Worm (Caenorhabditis elegans) whole organism, L1 larva: ENCODE data around the gene B0222.15.

Experiments used
- C04F5.9 ChIP-seq: sonication (generic microtip); optimal IDR thresholded peaks from 2 replicates; lab custom pipeline; 2016; ENCODE audit warnings: missing genetic modification characterization, missing compliant biosample characterization
- C16A3.4 ChIP-seq: fragments of 150-350 bp; optimal IDR thresholded peaks from 2 replicates; lab custom pipeline; 2014; ENCODE audit warnings: missing biosample characterization, missing genetic modification characterization
- ama-1 ChIP-seq: fragments of 150-350 bp; optimal IDR thresholded peaks from 2 replicates; lab custom pipeline; 2014
- ceh-63 ChIP-seq: fragments of 200-800 bp; sonication (Bioruptor generic); optimal IDR thresholded peaks from 2 replicates; lab custom pipeline; 2018; ENCODE audit warnings: mild to moderate bottlenecking, missing genetic modification characterization, missing compliant biosample characterization
- ceh-82 ChIP-seq, 3 experiments: fragments of 150-350 bp in 1 of 3; sonication (generic microtip) in 2 of 3; optimal IDR thresholded peaks; 2 replicates each; lab custom pipeline; 2014 to 2017; ENCODE audit warnings: missing biosample characterization in 3 of 3, missing genetic modification characterization in 3 of 3
- ces-1 ChIP-seq: fragments of 150-350 bp; optimal IDR thresholded peaks from 2 replicates; lab custom pipeline; 2014; ENCODE audit warnings: missing biosample characterization, missing genetic modification reagents, missing genetic modification characterization
- dpl-1 ChIP-seq, 3 experiments: fragments of 150-350 bp in 2 of 3; sonication (generic microtip) in 1 of 3; optimal IDR thresholded peaks; 2 replicates each; lab custom pipeline; 2014 to 2017; ENCODE audit warnings: missing biosample characterization in 3 of 3, missing genetic modification characterization in 3 of 3, missing genetic modification reagents in 3 of 3
- dsc-1 ChIP-seq: sonication (generic microtip); optimal IDR thresholded peaks from 2 replicates; lab custom pipeline; 2016; ENCODE audit warnings: mild to moderate bottlenecking, missing genetic modification characterization, missing compliant biosample characterization
- efl-1 ChIP-seq, 4 experiments: fragments of 150-350 bp; optimal IDR thresholded peaks in 3 of 4; peaks in 1 of 4; 1 replicate in 1 of 4; 2 replicates in 3 of 4; lab custom pipeline; 2014; ENCODE audit warnings: missing biosample characterization in 2 of 4, missing genetic modification characterization in 2 of 4, missing genetic modification reagents in 2 of 4
- grh-1 ChIP-seq: fragments of 200-800 bp; sonication (Bioruptor generic); IDR thresholded peaks from 2 replicates; pipeline ENCODE4 v1.3.6; 2022; ENCODE audit warnings: missing genetic modification reagents, missing genetic modification characterization, missing compliant biosample characterization
- hlh-17 ChIP-seq: fragments of 200-800 bp; sonication (Bioruptor generic); optimal IDR thresholded peaks from 2 replicates; lab custom pipeline; 2018; ENCODE audit warnings: missing genetic modification characterization, mild to moderate bottlenecking, missing compliant biosample characterization, moderate library complexity, borderline replicate concordance
- isw-1 ChIP-seq: fragments of 200-800 bp; sonication (Bioruptor generic); IDR thresholded peaks from 2 replicates; pipeline ENCODE4 v1.3.6; 2022; ENCODE audit warnings: missing genetic modification characterization, missing compliant biosample characterization
- lin-14 ChIP-seq: fragments of 200-800 bp; sonication (Bioruptor generic); optimal IDR thresholded peaks from 2 replicates; lab custom pipeline; 2018; ENCODE audit warnings: mild to moderate bottlenecking, missing genetic modification characterization, moderate library complexity, missing compliant biosample characterization
- lin-39 ChIP-seq: fragments of 150-350 bp; optimal IDR thresholded peaks from 2 replicates; lab custom pipeline; 2014; ENCODE audit warnings: missing biosample characterization, missing genetic modification reagents, missing genetic modification characterization
- mep-1 ChIP-seq: fragments of 150-350 bp; optimal IDR thresholded peaks from 2 replicates; lab custom pipeline; 2014; ENCODE audit warnings: missing biosample characterization, missing genetic modification characterization
- nhr-20 ChIP-seq: sonication (generic microtip); optimal IDR thresholded peaks from 2 replicates; lab custom pipeline; 2016; ENCODE audit warnings: mild to moderate bottlenecking, missing genetic modification characterization, missing compliant biosample characterization
- nhr-28 ChIP-seq: fragments of 150-350 bp; optimal IDR thresholded peaks from 2 replicates; lab custom pipeline; 2014; ENCODE audit warnings: missing biosample characterization, missing genetic modification characterization
- nhr-77 ChIP-seq: fragments of 150-350 bp; optimal IDR thresholded peaks from 2 replicates; lab custom pipeline; 2014; ENCODE audit warnings: missing biosample characterization, missing genetic modification characterization
- nhr-84 ChIP-seq: sonication (generic microtip); optimal IDR thresholded peaks from 2 replicates; lab custom pipeline; 2017; ENCODE audit warnings: missing biosample characterization, missing genetic modification characterization
- pag-3 ChIP-seq: sonication (generic microtip); optimal IDR thresholded peaks from 2 replicates; lab custom pipeline; 2017; ENCODE audit warnings: missing genetic modification characterization, mild to moderate bottlenecking, missing compliant biosample characterization, antibody characterized with exemption, borderline replicate concordance; ENCODE audit not compliant: insufficient read depth
- pqm-1 ChIP-seq: sonication (generic microtip); optimal IDR thresholded peaks from 3 replicates; lab custom pipeline; 2017; ENCODE audit warnings: missing biosample characterization, missing genetic modification characterization
- rnt-1 ChIP-seq: sonication (generic microtip); optimal IDR thresholded peaks from 2 replicates; lab custom pipeline; 2016; ENCODE audit warnings: mild to moderate bottlenecking, missing genetic modification characterization, moderate library complexity, missing compliant biosample characterization
- skn-1 ChIP-seq: fragments of 150-350 bp; optimal IDR thresholded peaks from 2 replicates; lab custom pipeline; 2014; ENCODE audit warnings: missing biosample characterization, missing genetic modification characterization
- snu-23 ChIP-seq: sonication (generic microtip); optimal IDR thresholded peaks from 2 replicates; lab custom pipeline; 2016; ENCODE audit warnings: missing genetic modification characterization, missing compliant biosample characterization
- sup-37 ChIP-seq: fragments of 200-800 bp; sonication (Bioruptor generic); optimal IDR thresholded peaks from 2 replicates; lab custom pipeline; 2018; ENCODE audit warnings: mild to moderate bottlenecking, missing genetic modification characterization, missing compliant biosample characterization
- tbx-2 ChIP-seq: sonication (generic microtip); optimal IDR thresholded peaks from 2 replicates; lab custom pipeline; 2016; ENCODE audit warnings: missing genetic modification characterization, missing compliant biosample characterization
- unc-30 ChIP-seq: sonication (generic microtip); optimal IDR thresholded peaks from 2 replicates; lab custom pipeline; 2017; ENCODE audit warnings: missing biosample characterization, missing genetic modification characterization
- unc-86 ChIP-seq: sonication (generic microtip); optimal IDR thresholded peaks from 2 replicates; lab custom pipeline; 2016; ENCODE audit warnings: missing genetic modification characterization, missing compliant biosample characterization
- xbp-1 ChIP-seq: sonication (generic microtip); optimal IDR thresholded peaks from 2 replicates; lab custom pipeline; 2016; ENCODE audit warnings: missing genetic modification characterization, missing compliant biosample characterization
- ztf-11 ChIP-seq, 2 experiments: sonication (generic microtip); optimal IDR thresholded peaks; 2 replicates each; lab custom pipeline; 2016 to 2017; ENCODE audit warnings: missing genetic modification characterization in 2 of 2, missing biosample characterization in 1 of 2, missing compliant biosample characterization in 1 of 2
- ztf-4 ChIP-seq: fragments of 150-350 bp; optimal IDR thresholded peaks from 2 replicates; lab custom pipeline; 2014; ENCODE audit warnings: missing biosample characterization, missing genetic modification characterization

Gene B0222.15

DNA sequence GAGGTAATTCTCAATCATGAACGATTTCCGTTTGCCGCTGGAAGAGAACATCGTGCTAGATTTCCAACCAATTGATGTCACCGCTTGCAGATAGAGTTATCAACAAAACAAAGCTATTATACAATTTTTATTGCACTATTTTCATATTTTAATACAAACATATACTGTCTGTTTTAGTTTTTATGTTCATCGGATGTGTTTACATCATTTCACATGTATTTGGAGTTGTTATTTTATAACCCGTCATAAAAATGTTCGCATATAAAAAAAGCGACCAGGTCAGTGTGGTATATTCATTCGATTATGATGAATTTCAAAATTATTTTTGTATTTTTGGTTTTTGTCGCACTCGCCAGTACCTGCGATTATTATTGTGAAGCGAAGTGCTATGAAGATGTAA is 33.4 kb downstream of the B0222.15 start, which contains the start of gene F21C10.11:
Gene F21C10.11, plus strand, starts transcription at position 301 of the 400 bp plus-strand sequence.
- TF ChIP-seq dsc-1 (tag; lab: Kevin White, UChicago) (no peak), mep-1 (no peak), nhr-84 (tag; lab: Kevin White, UChicago) (no peak), nhr-28 (tag; lab: Kevin White, UChicago) (no peak), isw-1 (no peak), nhr-20 (tag; lab: Kevin White, UChicago) (no peak), pag-3 (tag; lab: Kevin White, UChicago) (no peak), skn-1 (no peak), C16A3.4 (tag; lab: Kevin White, UChicago) (no peak), tbx-2 (no peak), grh-1 (GFP tag; lab: Robert Waterston, UW) (no peak), unc-30 (tag; lab: Kevin White, UChicago) (no peak), lin-39 (no peak), dpl-1 (GFP tag; optimal IDR thresholded peaks at IDR 0.05; lab: Kevin White, UChicago) (no peak), xbp-1 (tag; lab: Kevin White, UChicago) (no peak), ama-1 (lab: Kevin White, UChicago) (no peak), ztf-4 (tag; lab: Kevin White, UChicago) (no peak), snu-23 (GFP tag; lab: Kevin White, UChicago) (no peak)
- TF ChIP-seq, all 84 proteins: peak for 0

ce11 chrV:9122004-9122403 is 34.6 kb downstream of the B0222.15 start, which contains the start of gene F21C10.13:
Gene F21C10.13 (plus strand): TSS chrV:9122304.
- TF ChIP-seq efl-1 (optimal IDR thresholded peaks at IDR 0.05; lab: Kevin White, UChicago): no peak
- peak in 1 of 2 experiments; percentile 52 for TF ChIP-seq efl-1 (GFP tag; optimal IDR thresholded peaks at IDR 0.05 in 1 of 2; lab: Kevin White, UChicago)
- TF ChIP-seq rnt-1 (tag; lab: Kevin White, UChicago): no peak

DNA sequence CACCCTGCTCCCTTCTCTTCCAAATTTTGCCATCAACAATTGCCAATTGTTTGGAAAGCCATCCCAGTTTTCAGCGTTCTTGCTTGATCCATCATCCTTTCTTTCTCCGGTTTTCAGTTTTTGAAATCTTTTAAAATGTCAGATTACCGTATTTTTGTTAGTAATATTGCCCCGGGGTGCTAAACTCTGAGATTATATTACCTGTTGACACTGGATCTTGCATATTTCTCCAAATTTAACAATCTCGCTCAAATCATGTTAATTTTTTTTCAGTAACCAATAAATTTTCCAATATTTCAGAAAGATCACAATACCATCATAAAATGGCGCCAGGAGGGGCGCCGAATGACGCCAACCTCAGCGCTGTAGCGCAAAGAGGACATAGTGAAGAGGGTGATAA is 44.1 kb downstream of the B0222.15 start, which contains the start of gene F21C10.7:
Gene F21C10.7, plus strand, starts transcription at position 301 of the 400 bp plus-strand sequence.
- no peak for TF ChIP-seq ztf-11 (tag; optimal IDR thresholded peaks at IDR 0.05; lab: Kevin White, UChicago)
- TF ChIP-seq nhr-28 (tag; lab: Kevin White, UChicago): no peak
- no peak for TF ChIP-seq ces-1 (GFP tag; lab: Kevin White, UChicago)
- TF ChIP-seq unc-86 (tag; lab: Kevin White, UChicago): no peak
- no peak for TF ChIP-seq isw-1
- no peak for TF ChIP-seq grh-1 (GFP tag; lab: Robert Waterston, UW)
- TF ChIP-seq hlh-17 (GFP tag; lab: Kevin White, UChicago): no peak
- TF ChIP-seq unc-30 (tag; lab: Kevin White, UChicago): no peak
- TF ChIP-seq mep-1: no peak
- TF ChIP-seq pag-3 (tag; lab: Kevin White, UChicago): no peak
- TF ChIP-seq ceh-63: no peak

ce11 chrV:9111957-9112356 is 44.6 kb downstream of the B0222.15 start:
- TF ChIP-seq pqm-1 (tag; lab: Kevin White, UChicago): no peak
- peak; percentile 76 for TF ChIP-seq lin-14 (GFP tag; lab: Kevin White, UChicago)
- peak; percentile 9 for TF ChIP-seq rnt-1 (tag; lab: Kevin White, UChicago)

- TF ChIP-seq sup-37 (GFP tag; lab: Kevin White, UChicago) (no peak), C04F5.9 (tag; lab: Kevin White, UChicago) (no peak), nhr-77 (tag; lab: Kevin White, UChicago) (no peak), ceh-82 (tag; optimal IDR thresholded peaks at IDR 0.05; lab: Kevin White, UChicago) (no peak), efl-1 (optimal IDR thresholded peaks at IDR 0.05; lab: Kevin White, UChicago) (no peak), efl-1 (GFP tag; optimal IDR thresholded peaks at IDR 0.05 in 1 of 2; lab: Kevin White, UChicago) (no peak), lin-14 (GFP tag; lab: Kevin White, UChicago) (no peak), hlh-17 (GFP tag; lab: Kevin White, UChicago) (no peak)
These were observed 47.3 kb downstream of the B0222.15 start, which contains the start of gene pqn-31 for ce11 chrV:9109281-9109680. Gene pqn-31 (plus strand): TSS chrV:9109581.
